Worm (Caenorhabditis elegans) whole organism, young adult: ENCODE data around the gene Y54E2A.10.

Source experiments
- B0261.1 ChIP-seq: sonication (generic microtip); optimal IDR thresholded peaks from 2 replicates; lab custom pipeline; 2016; ENCODE audit warnings: mild to moderate bottlenecking, missing genetic modification characterization, moderate library complexity, missing compliant biosample characterization
- B0336.3 ChIP-seq: fragments of 200-800 bp; sonication (Bioruptor generic); IDR thresholded peaks from 2 replicates; pipeline ENCODE4 v1.3.6; 2022; ENCODE audit warnings: missing genetic modification characterization, missing compliant biosample characterization
- F22D6.2 ChIP-seq: sonication (generic microtip); optimal IDR thresholded peaks from 2 replicates; lab custom pipeline; 2016; ENCODE audit warnings: mild to moderate bottlenecking, missing genetic modification characterization, missing compliant biosample characterization
- F33H1.4 ChIP-seq: fragments of 200-800 bp; sonication (Bioruptor generic); IDR thresholded peaks from 2 replicates; pipeline ENCODE4 v1.3.6; 2022; ENCODE audit warnings: missing genetic modification reagents, missing genetic modification characterization, missing compliant biosample characterization
- F55B11.4 ChIP-seq: sonication (generic microtip); optimal IDR thresholded peaks from 2 replicates; lab custom pipeline; 2016; ENCODE audit warnings: missing compliant biosample characterization, missing genetic modification characterization, borderline replicate concordance; ENCODE audit not compliant: insufficient read depth
- K11D2.4 ChIP-seq: fragments of 200-800 bp; sonication (Bioruptor generic); IDR thresholded peaks from 2 replicates; pipeline ENCODE4 v1.3.6; 2022; ENCODE audit warnings: missing genetic modification reagents, missing genetic modification characterization, missing compliant biosample characterization
- T07F8.4 ChIP-seq: sonication (generic microtip); optimal IDR thresholded peaks from 2 replicates; lab custom pipeline; 2016; ENCODE audit warnings: mild to moderate bottlenecking, missing genetic modification characterization, moderate library complexity, missing compliant biosample characterization
- Y56A3A.18 ChIP-seq: fragments of 200-800 bp; sonication (Bioruptor generic); IDR thresholded peaks from 2 replicates; pipeline ENCODE4 v1.3.6; 2022; ENCODE audit warnings: missing genetic modification reagents, missing genetic modification characterization, missing compliant biosample characterization
- Y95B8A.8 ChIP-seq: fragments of 200-800 bp; sonication (Bioruptor generic); IDR thresholded peaks from 2 replicates; pipeline ENCODE4 v1.3.6; 2022; ENCODE audit warnings: missing genetic modification reagents, missing genetic modification characterization, missing compliant biosample characterization
- ama-1 ChIP-seq, 3 experiments: fragments of 150-350 bp in 1 of 3; sonication (generic microtip) in 2 of 3; optimal IDR thresholded peaks; 2 replicates each; lab custom pipeline; 2014 to 2018; ENCODE audit warnings: missing biosample characterization in 2 of 3, missing genetic modification characterization in 2 of 3, missing genetic modification reagents in 2 of 3
- aptf-3 ChIP-seq: fragments of 200-800 bp; sonication (Bioruptor generic); IDR thresholded peaks from 2 replicates; pipeline ENCODE4 v1.3.6; 2022; ENCODE audit warnings: missing genetic modification characterization, missing compliant biosample characterization
- athp-1 ChIP-seq: sonication (generic microtip); optimal IDR thresholded peaks from 2 replicates; lab custom pipeline; 2017; ENCODE audit warnings: mild to moderate bottlenecking, missing genetic modification characterization, missing compliant biosample characterization
- attf-3 ChIP-seq: fragments of 200-800 bp; sonication (Bioruptor generic); conservative IDR thresholded peaks from 2 replicates; pipeline ENCODE4 v1.3.6; 2022; ENCODE audit warnings: missing genetic modification reagents, missing genetic modification characterization, missing compliant biosample characterization
- bed-2 ChIP-seq: fragments of 200-800 bp; sonication (Bioruptor generic); IDR thresholded peaks from 2 replicates; pipeline ENCODE4 v1.3.6; 2022; ENCODE audit warnings: missing genetic modification reagents, missing genetic modification characterization, missing compliant biosample characterization
- cebp-1 ChIP-seq, 2 experiments: fragments of 200-800 bp in 1 of 2; sonication (Bioruptor generic) in 1 of 2; sonication (generic microtip) in 1 of 2; IDR thresholded peaks in 1 of 2; optimal IDR thresholded peaks in 1 of 2; 2 replicates each; pipeline versions ENCODE4 v1.3.6 to Lab custom; 2017 to 2022; ENCODE audit warnings: missing compliant biosample characterization in 2 of 2, missing genetic modification characterization in 2 of 2, mild to moderate bottlenecking in 1 of 2, missing genetic modification reagents in 1 of 2, moderate library complexity in 1 of 2
- cebp-2 ChIP-seq: fragments of 200-800 bp; sonication (Bioruptor generic); IDR thresholded peaks from 2 replicates; pipeline ENCODE4 v1.3.6; 2022; ENCODE audit warnings: missing genetic modification characterization, missing compliant biosample characterization
- ceh-40 ChIP-seq: fragments of 200-800 bp; sonication (Bioruptor generic); IDR thresholded peaks from 2 replicates; pipeline ENCODE4 v1.3.6; 2022; ENCODE audit warnings: missing genetic modification characterization, missing compliant biosample characterization
- ceh-58 ChIP-seq: fragments of 200-800 bp; sonication (Bioruptor generic); IDR thresholded peaks from 2 replicates; pipeline ENCODE4 v1.3.6; 2022; ENCODE audit warnings: missing genetic modification characterization, missing compliant biosample characterization
- ceh-91 ChIP-seq: fragments of 200-800 bp; sonication (Bioruptor generic); IDR thresholded peaks from 2 replicates; pipeline ENCODE4 v1.3.6; 2022; ENCODE audit warnings: missing genetic modification reagents, missing genetic modification characterization, missing compliant biosample characterization
- dpl-1 ChIP-seq: fragments of 150-350 bp; optimal IDR thresholded peaks from 2 replicates; lab custom pipeline; 2014; ENCODE audit warnings: missing biosample characterization, missing genetic modification reagents, missing genetic modification characterization
- egl-18 ChIP-seq: fragments of 200-800 bp; sonication (Bioruptor generic); IDR thresholded peaks from 2 replicates; pipeline ENCODE4 v1.3.6; 2022; ENCODE audit warnings: missing genetic modification reagents, missing genetic modification characterization, missing compliant biosample characterization
- ets-4 ChIP-seq: fragments of 200-800 bp; sonication (Bioruptor generic); optimal IDR thresholded peaks from 2 replicates; lab custom pipeline; 2018; ENCODE audit warnings: mild to moderate bottlenecking, missing genetic modification characterization, missing compliant biosample characterization
- gei-17 ChIP-seq: fragments of 200-800 bp; sonication (Bioruptor generic); optimal IDR thresholded peaks from 2 replicates; lab custom pipeline; 2018; ENCODE audit warnings: mild to moderate bottlenecking, missing genetic modification characterization, missing compliant biosample characterization
- hmg-20 ChIP-seq: fragments of 200-800 bp; sonication (Bioruptor generic); IDR thresholded peaks from 2 replicates; pipeline ENCODE4 v1.3.6; 2022; ENCODE audit warnings: missing genetic modification reagents, missing genetic modification characterization, missing compliant biosample characterization
- lin-40 ChIP-seq: sonication (generic microtip); optimal IDR thresholded peaks from 2 replicates; lab custom pipeline; 2016; ENCODE audit warnings: missing genetic modification characterization, mild to moderate bottlenecking, missing compliant biosample characterization, missing genotype, missing genetic modification reagents
- mcd-1 ChIP-seq: fragments of 200-800 bp; sonication (Bioruptor generic); IDR thresholded peaks from 2 replicates; pipeline ENCODE4 v1.3.6; 2022; ENCODE audit warnings: missing genetic modification reagents, missing genetic modification characterization, missing compliant biosample characterization
- mes-4 ChIP-seq: sonication (generic microtip); optimal IDR thresholded peaks from 2 replicates; lab custom pipeline; 2016; ENCODE audit warnings: missing genotype, missing genetic modification characterization, missing compliant biosample characterization
- nhr-80 ChIP-seq: sonication (generic microtip); optimal IDR thresholded peaks from 2 replicates; lab custom pipeline; 2016; ENCODE audit warnings: missing genetic modification characterization, missing compliant biosample characterization
- nhr-90 ChIP-seq: sonication (generic microtip); optimal IDR thresholded peaks from 2 replicates; lab custom pipeline; 2016; ENCODE audit warnings: missing genotype, mild to moderate bottlenecking, missing genetic modification characterization, missing compliant biosample characterization
- pha-4 ChIP-seq: fragments of 150-350 bp; sonication (generic microtip); optimal IDR thresholded peaks from 2 replicates; lab custom pipeline; 2014; ENCODE audit warnings: missing biosample characterization, missing genetic modification reagents, missing genetic modification characterization
- repo-1 ChIP-seq: sonication (generic microtip); optimal IDR thresholded peaks from 2 replicates; lab custom pipeline; 2017; ENCODE audit warnings: mild to moderate bottlenecking, missing genetic modification characterization, missing compliant biosample characterization
- sdz-38 ChIP-seq: sonication (generic microtip); optimal IDR thresholded peaks from 2 replicates; lab custom pipeline; 2016; ENCODE audit warnings: missing genotype, missing genetic modification characterization, missing compliant biosample characterization
- sea-2 ChIP-seq: fragments of 200-800 bp; sonication (Bioruptor generic); IDR thresholded peaks from 2 replicates; pipeline ENCODE4 v1.3.6; 2022; ENCODE audit warnings: missing genetic modification characterization, missing compliant biosample characterization
- snpc-3.4 ChIP-seq: sonication (generic microtip); optimal IDR thresholded peaks from 2 replicates; lab custom pipeline; 2017; ENCODE audit warnings: missing genetic modification characterization, mild to moderate bottlenecking, missing compliant biosample characterization, antibody characterized with exemption, moderate library complexity, missing genotype, missing genetic modification reagents
- sptf-2 ChIP-seq: fragments of 200-800 bp; sonication (Bioruptor generic); optimal IDR thresholded peaks from 2 replicates; lab custom pipeline; 2018; ENCODE audit warnings: mild to moderate bottlenecking, missing genetic modification characterization, missing compliant biosample characterization
- tlf-1 ChIP-seq: fragments of 200-800 bp; sonication (Bioruptor generic); optimal IDR thresholded peaks from 2 replicates; lab custom pipeline; 2018; ENCODE audit warnings: mild to moderate bottlenecking, missing genetic modification characterization, missing compliant biosample characterization
- unc-130 ChIP-seq: sonication (generic microtip); optimal IDR thresholded peaks from 2 replicates; lab custom pipeline; 2016; ENCODE audit warnings: missing genetic modification reagents, missing genetic modification characterization, missing compliant biosample characterization
- xnd-1 ChIP-seq: sonication (generic microtip); optimal IDR thresholded peaks from 2 replicates; lab custom pipeline; 2016; ENCODE audit warnings: missing genotype, missing genetic modification reagents, missing genetic modification characterization, missing compliant biosample characterization
- zfh-2 ChIP-seq: fragments of 200-800 bp; sonication (Bioruptor generic); conservative IDR thresholded peaks from 2 replicates; pipeline ENCODE4 v1.3.6; 2022; ENCODE audit warnings: missing genetic modification reagents, missing genetic modification characterization, missing compliant biosample characterization
- ztf-18 ChIP-seq: sonication (generic microtip); optimal IDR thresholded peaks from 2 replicates; lab custom pipeline; 2016; ENCODE audit warnings: missing genotype, mild to moderate bottlenecking, missing genetic modification characterization, missing compliant biosample characterization
- ztf-22 ChIP-seq: fragments of 200-800 bp; sonication (Bioruptor generic); optimal IDR thresholded peaks from 2 replicates; lab custom pipeline; 2018; ENCODE audit warnings: mild to moderate bottlenecking, missing genetic modification characterization, moderate library complexity, missing compliant biosample characterization
- ztf-26 ChIP-seq: sonication (generic microtip); optimal IDR thresholded peaks from 2 replicates; lab custom pipeline; 2017; ENCODE audit warnings: missing genetic modification characterization, missing compliant biosample characterization

The Y54E2A.10 gene

ce11 chrII:14779851-14780250 is 11.0 kb upstream of the Y54E2A.10 start:
- TF ChIP-seq bed-2 (no peak), zfh-2 (GFP tag; lab: Robert Waterston, UW) (peak; percentile 76), ztf-26 (tag; lab: Kevin White, UChicago) (no peak), cebp-2 (no peak), mes-4 (tag; lab: Kevin White, UChicago) (no peak), sea-2 (GFP tag; lab: Robert Waterston, UW) (no peak), repo-1 (tag; lab: Kevin White, UChicago) (no peak)

- TF ChIP-seq sptf-2 (no peak), gei-17 (GFP tag; lab: Kevin White, UChicago) (no peak), egl-18 (GFP tag; lab: Robert Waterston, UW) (no peak), Y56A3A.18 (GFP tag; lab: Robert Waterston, UW) (no peak), nhr-90 (no peak), xnd-1 (tag; lab: Kevin White, UChicago) (no peak), Y95B8A.8 (no peak)
These were observed 4.9 kb upstream of the Y54E2A.10 start, which contains the start of gene Y54E2A.9 for ce11 chrII:14785906-14786305. Gene Y54E2A.9, minus strand, starts transcription at chrII:14786006.

DNA sequence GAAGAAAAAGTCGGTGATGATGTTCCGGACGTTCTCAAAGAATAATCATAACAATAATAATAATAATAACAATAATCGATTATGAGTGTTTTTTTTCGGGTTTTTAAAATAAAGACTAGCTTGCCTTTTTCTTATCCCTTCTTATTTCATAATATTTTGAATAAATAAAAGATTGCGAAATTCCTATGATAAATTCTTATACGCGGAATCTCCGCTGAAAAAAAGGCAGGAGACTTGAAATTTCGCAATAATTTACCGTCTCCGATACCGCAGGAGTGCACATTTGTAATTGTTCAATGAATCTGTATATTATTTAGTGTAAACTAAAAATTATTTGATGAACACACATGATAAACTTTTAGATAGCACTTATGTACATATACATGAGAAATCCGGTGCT is 1.6 kb downstream of the Y54E2A.10 start:
- TF ChIP-seq repo-1 (tag; lab: Kevin White, UChicago): no peak
- TF ChIP-seq cebp-1 (GFP tag; IDR thresholded peaks at IDR 0.05; lab: Robert Waterston, UW): peak; percentile 20; the same call in 1 of the 2 replicates
- TF ChIP-seq cebp-1 (tag; optimal IDR thresholded peaks at IDR 0.05; lab: Kevin White, UChicago): peak; percentile 95
- TF ChIP-seq egl-18 (GFP tag; lab: Robert Waterston, UW): no peak
- no peak for TF ChIP-seq F55B11.4

DNA sequence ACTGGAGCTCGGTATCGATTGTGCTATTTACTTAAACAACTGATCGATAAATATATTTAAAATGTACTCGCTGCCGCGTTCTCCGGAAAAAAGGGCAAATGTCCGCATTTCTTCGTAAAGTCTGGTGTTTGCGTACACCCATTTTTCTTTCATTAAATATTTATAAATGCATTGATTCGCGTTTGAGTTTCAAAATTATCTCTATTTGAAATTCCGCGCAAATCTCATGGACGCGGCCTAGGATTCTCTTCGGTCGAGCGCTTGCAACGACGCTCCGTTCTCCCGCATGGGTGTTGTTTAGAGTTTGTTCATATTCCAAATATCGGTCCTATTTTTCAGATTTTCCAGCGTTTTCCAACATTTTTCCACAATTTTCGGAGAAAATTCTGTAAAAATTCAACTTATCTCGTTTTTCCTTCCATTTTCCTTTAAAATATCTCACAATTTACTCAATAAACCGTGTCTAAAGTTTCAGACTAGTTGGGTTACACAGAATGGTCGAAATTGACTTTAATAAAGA is 4.1 kb downstream of the Y54E2A.10 start, which contains the start of gene eif-3.B:
eif-3.B (plus strand) TSS at position 470 of the 520 bp plus-strand sequence.
- TF ChIP-seq attf-3 (GFP tag; lab: Robert Waterston, UW) (peak; percentile 95), unc-130 (peak; percentile 62), B0336.3 (GFP tag; lab: Robert Waterston, UW) (peak; percentile 46; the same call in 1 of the 2 replicates), F33H1.4 (GFP tag; lab: Robert Waterston, UW) (peak; percentile 65), tlf-1 (peak; percentile 35), ama-1 (optimal IDR thresholded peaks at IDR 0.05; lab: Kevin White, UChicago) (no peak), ama-1 (GFP tag; optimal IDR thresholded peaks at IDR 0.05; lab: Kevin White, UChicago) (no peak), sptf-2 (no peak), B0261.1 (tag; lab: Kevin White, UChicago) (no peak), hmg-20 (0 out of 2 replicates have a peak, but pooled peaks have one; percentile 21), repo-1 (tag; lab: Kevin White, UChicago) (peak; percentile 33), ceh-40 (GFP tag; lab: Robert Waterston, UW) (no peak), dpl-1 (GFP tag; lab: Kevin White, UChicago) (peak; percentile 71), aptf-3 (GFP tag; lab: Robert Waterston, UW) (no peak), gei-17 (GFP tag; lab: Kevin White, UChicago) (peak; percentile 15), lin-40 (tag; lab: Kevin White, UChicago) (peak; percentile 88), ets-4 (GFP tag; lab: Kevin White, UChicago) (no peak), ceh-58 (GFP tag; lab: Robert Waterston, UW) (no peak), athp-1 (tag; lab: Kevin White, UChicago) (peak; percentile 88), mcd-1 (peak; percentile 86), nhr-90 (no peak), pha-4 (tag; lab: Kevin White, UChicago) (peak; percentile 75), ztf-18 (peak; percentile 44), ceh-91 (peak; percentile 39; the same call in 1 of the 2 replicates), sdz-38 (no peak), mes-4 (tag; lab: Kevin White, UChicago) (no peak), ztf-22 (GFP tag; lab: Kevin White, UChicago) (no peak), xnd-1 (tag; lab: Kevin White, UChicago) (peak; percentile 37), K11D2.4 (0 out of 2 replicates have a peak, but pooled peaks have one; percentile 61), nhr-80 (peak; percentile 40), snpc-3.4 (tag; lab: Kevin White, UChicago) (peak; percentile 83), F22D6.2 (tag; lab: Kevin White, UChicago) (peak; percentile 15), T07F8.4 (tag; lab: Kevin White, UChicago) (no peak)
